Fruit fly (Drosophila melanogaster): ENCODE data around the gene dop.

DNA sequence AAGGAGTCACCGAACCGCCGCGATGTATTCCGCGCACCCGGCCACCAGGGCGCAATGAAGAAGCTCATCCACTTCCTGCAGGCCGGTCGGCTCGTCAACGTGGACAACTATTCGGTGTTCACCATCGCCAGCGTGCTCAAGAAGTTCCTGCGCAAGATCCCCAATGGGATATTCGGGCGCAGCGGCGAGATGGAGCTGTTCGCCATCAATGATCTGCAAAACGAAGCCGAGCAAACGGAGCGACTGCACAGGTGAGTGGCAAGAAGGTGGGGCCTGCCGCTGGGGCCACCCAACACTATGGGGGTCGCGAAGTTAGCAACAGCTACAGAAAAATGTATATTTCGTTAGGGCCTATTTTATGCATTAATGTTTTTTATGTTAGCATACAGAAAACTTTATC is 23.9 kb downstream of the dop start:
- TF ChIP-seq fd96Ca (GFP tag; IDR thresholded peaks at IDR 0.05) (no peak), CG34367 (tag; optimal IDR thresholded peaks at IDR 0.05) (no peak), EcR (GFP tag; optimal IDR thresholded peaks at IDR 0.05) (no peak), CG13204 (GFP tag; optimal IDR thresholded peaks at IDR 0.05) (no peak), gl (tag; optimal IDR thresholded peaks at IDR 0.05) (no peak), Snoo (tag; optimal IDR thresholded peaks at IDR 0.05) (no peak), CG17806 (tag; optimal IDR thresholded peaks at IDR 0.05) (no peak), CG8301 (tag; optimal IDR thresholded peaks at IDR 0.05) (no peak), D1 (tag; optimal IDR thresholded peaks at IDR 0.05) (no peak), CG10348 (GFP tag; IDR thresholded peaks at IDR 0.05) (no peak), Pif1A (GFP tag; optimal IDR thresholded peaks at IDR 0.05) (no peak), CG9948 (tag; optimal IDR thresholded peaks at IDR 0.05) (no peak), CG8159 (tag; optimal IDR thresholded peaks at IDR 0.05) (no peak)

Measured in whole organism, pupa.